Worm (Caenorhabditis elegans): Measurements from ENCODE around the gene F58A3.3.

Gene F58A3.3

DNA sequence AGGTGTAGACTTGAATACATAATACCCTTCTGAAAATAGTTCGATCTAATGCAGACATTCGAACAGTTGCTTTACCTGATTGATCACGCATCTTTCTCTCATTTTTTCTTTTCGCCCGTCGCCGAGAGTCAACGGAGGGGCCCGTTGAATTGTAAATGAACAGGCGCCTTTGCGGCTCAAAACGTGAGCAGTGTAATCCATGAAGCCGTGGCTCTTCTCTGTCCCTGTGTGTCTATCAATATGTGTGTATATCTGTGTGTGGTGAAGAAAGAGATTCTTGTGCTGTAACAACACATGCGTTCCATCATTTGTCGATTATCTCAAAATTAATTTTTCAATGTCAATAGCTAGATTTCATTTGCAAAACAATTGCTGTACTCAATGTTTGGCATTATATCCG is 23.1 kb downstream of the F58A3.3 start:
- TF ChIP-seq nhr-11 (tag; optimal IDR thresholded peaks at IDR 0.05) (peak; percentile 53), daf-16 (GFP tag; optimal IDR thresholded peaks at IDR 0.05) (peak in 1 of 2 experiments; percentile 67), daf-16 (tag; optimal IDR thresholded peaks at IDR 0.05) (no peak), ZK546.5 (tag; optimal IDR thresholded peaks at IDR 0.05) (no peak), php-3 (GFP tag; IDR thresholded peaks at IDR 0.05) (no peak), hlh-11 (tag; optimal IDR thresholded peaks at IDR 0.05) (peak; percentile 13), dmd-9 (GFP tag; IDR thresholded peaks at IDR 0.05) (no peak), tra-1 (GFP tag; IDR thresholded peaks at IDR 0.05) (no peak), lin-13 (GFP tag; optimal IDR thresholded peaks at IDR 0.05) (no peak), ceh-20 (GFP tag; IDR thresholded peaks at IDR 0.05) (no peak)

- TF ChIP-seq dmd-8 (GFP tag; IDR thresholded peaks at IDR 0.05) (no peak), zip-11 (GFP tag; IDR thresholded peaks at IDR 0.05) (no peak), hlh-11 (tag; optimal IDR thresholded peaks at IDR 0.05) (peak; percentile 30), mes-2 (tag; optimal IDR thresholded peaks at IDR 0.05; ENCODE audit: poor library complexity, severe bottlenecking) (peak; percentile 49), aha-1 (tag) (peak; percentile 74), nhr-25 (tag; optimal IDR thresholded peaks at IDR 0.05; ENCODE audit: borderline replicate concordance, insufficient read depth) (no peak), dve-1 (tag; optimal IDR thresholded peaks at IDR 0.05; ENCODE audit: insufficient read depth) (peak; percentile 39), ZK337.2 (GFP tag; IDR thresholded peaks at IDR 0.05) (no peak), set-16 (GFP tag; IDR thresholded peaks at IDR 0.05) (no peak), snpc-1.2 (GFP tag; IDR thresholded peaks at IDR 0.05) (no peak), mxl-3 (GFP tag; optimal IDR thresholded peaks at IDR 0.05) (peak; percentile 11), hlh-30 (tag; optimal IDR thresholded peaks at IDR 0.05; ENCODE audit: insufficient read depth) (peak; percentile 21), nhr-48 (tag; optimal IDR thresholded peaks at IDR 0.05) (peak; percentile 42), daf-16 (GFP tag; optimal IDR thresholded peaks at IDR 0.05) (no peak), daf-16 (tag; optimal IDR thresholded peaks at IDR 0.05) (peak; percentile 85), spr-3 (GFP tag; optimal IDR thresholded peaks at IDR 0.05) (no peak), Y105C5A.15 (GFP tag; IDR thresholded peaks at IDR 0.05) (no peak), mdl-1 (tag; optimal IDR thresholded peaks at IDR 0.05) (peak in 1 of 2 experiments; percentile 11), snpc-4 (tag; optimal IDR thresholded peaks at IDR 0.05) (no peak), nhr-28 (tag; optimal IDR thresholded peaks at IDR 0.05) (peak; percentile 3), nhr-11 (tag; optimal IDR thresholded peaks at IDR 0.05) (no peak), ceh-28 (tag; optimal IDR thresholded peaks at IDR 0.05) (peak; percentile 14), pqm-1 (tag; optimal IDR thresholded peaks at IDR 0.05) (peak; percentile 80), arid-1 (GFP tag; conservative IDR thresholded peaks at IDR 0.05) (no peak), dmd-6 (GFP tag; IDR thresholded peaks at IDR 0.05) (peak; percentile 54)
Observed at ce11 chrX:11036114-11037087, 24.0 kb downstream of the F58A3.3 start.

DNA sequence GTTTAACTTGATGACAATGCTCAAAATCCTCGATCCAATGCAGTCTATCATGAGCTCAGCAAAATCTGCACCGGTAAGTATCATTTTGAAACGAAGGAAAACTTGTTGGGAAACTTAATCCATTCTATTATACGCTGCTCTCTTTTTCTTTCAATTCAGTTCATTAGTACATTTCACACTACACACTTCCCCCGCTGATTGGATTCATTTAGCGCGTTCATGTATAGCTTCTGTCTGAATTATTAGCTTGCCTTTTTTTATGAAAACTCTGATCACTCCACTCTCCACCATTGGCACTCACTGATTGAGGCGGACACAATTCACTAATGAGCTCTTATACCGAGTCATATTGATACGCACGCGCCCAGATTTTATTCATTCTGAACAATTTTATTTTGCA is 25.8 kb downstream of the F58A3.3 start:
- peak in 1 of 2 experiments; percentile 50 for TF ChIP-seq unc-62 (GFP tag; optimal IDR thresholded peaks at IDR 0.05 in 1 of 2)
- TF ChIP-seq unc-62 (tag; optimal IDR thresholded peaks at IDR 0.05): no peak
- no peak for TF ChIP-seq ztf-7 (tag; optimal IDR thresholded peaks at IDR 0.05)
- no peak for TF ChIP-seq hlh-30 (tag; optimal IDR thresholded peaks at IDR 0.05; ENCODE audit: insufficient read depth)

DNA sequence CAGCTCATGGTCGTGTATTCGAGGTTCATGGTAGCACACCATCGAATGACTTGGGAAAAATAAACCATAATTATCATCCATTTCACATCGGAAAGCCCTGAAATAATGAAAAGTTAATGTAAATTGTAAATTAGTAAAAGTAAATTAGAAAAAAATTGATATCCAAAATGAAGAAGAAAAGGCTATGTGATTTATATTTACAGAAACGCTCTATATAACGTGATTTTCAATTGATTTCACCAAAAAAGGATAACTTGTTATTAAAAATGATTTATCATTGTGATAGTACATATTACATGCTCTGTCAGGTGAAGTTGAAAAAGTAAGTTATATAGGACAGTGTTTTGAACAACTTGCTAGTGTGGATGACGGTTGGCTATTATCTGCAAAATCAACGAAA is 30.3 kb downstream of the F58A3.3 start, which contains the start of gene C09F12.3:
TSS of gene C09F12.3 (minus strand) at position 101 of the 400 bp plus-strand sequence.
- TF ChIP-seq Y5F2A.4 (GFP tag; optimal IDR thresholded peaks at IDR 0.05) (no peak), nhr-48 (tag; optimal IDR thresholded peaks at IDR 0.05) (no peak), T26A8.4 (GFP tag; IDR thresholded peaks at IDR 0.05) (no peak), tra-1 (GFP tag; IDR thresholded peaks at IDR 0.05) (no peak), rbr-2 (tag; optimal IDR thresholded peaks at IDR 0.05) (no peak), ztf-7 (tag; optimal IDR thresholded peaks at IDR 0.05) (no peak), zip-2 (tag; optimal IDR thresholded peaks at IDR 0.05) (no peak), dmd-6 (GFP tag; IDR thresholded peaks at IDR 0.05) (no peak), zfp-2 (tag; optimal IDR thresholded peaks at IDR 0.05) (no peak), tag-97 (GFP tag; IDR thresholded peaks at IDR 0.05) (no peak), lin-15B (tag; optimal IDR thresholded peaks at IDR 0.05) (no peak), Y105C5A.15 (GFP tag; IDR thresholded peaks at IDR 0.05) (no peak), jun-1 (tag; optimal IDR thresholded peaks at IDR 0.05) (no peak), nhr-102 (tag; optimal IDR thresholded peaks at IDR 0.05) (no peak), unc-62 (GFP tag; optimal IDR thresholded peaks at IDR 0.05 in 1 of 2) (no peak), unc-62 (tag; optimal IDR thresholded peaks at IDR 0.05) (no peak), hlh-11 (tag; optimal IDR thresholded peaks at IDR 0.05) (no peak)
